Worm (Caenorhabditis elegans): ENCODE results near the gene gpa-1.
A peak's percentile ranks its signal among the peaks of the same experiment; 100 is the strongest.

Gene gpa-1

DNA sequence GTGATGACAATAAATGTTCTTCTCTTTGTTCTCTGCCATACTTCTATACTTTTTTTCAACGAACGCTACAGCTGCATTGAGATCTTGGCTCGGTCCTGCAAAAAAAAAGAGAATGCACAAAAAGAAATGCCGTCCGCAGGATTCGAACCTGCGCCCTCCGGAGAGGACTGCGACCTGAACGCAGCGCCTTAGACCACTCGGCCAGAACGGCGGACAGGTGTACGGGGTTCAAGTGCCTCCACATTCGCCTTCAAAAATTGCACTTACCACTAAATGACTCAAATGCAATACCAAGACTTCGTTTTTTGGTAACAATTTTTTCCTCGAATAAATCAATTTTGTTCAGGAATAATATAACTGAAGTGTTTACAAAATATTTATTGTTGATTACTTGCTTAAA is 2.8 kb downstream of the gpa-1 start:
- TF ChIP-seq ceh-82 (tag; optimal IDR thresholded peaks at IDR 0.05) (no peak), lin-14 (GFP tag; optimal IDR thresholded peaks at IDR 0.05) (peak; percentile 34), lin-35 (GFP tag; optimal IDR thresholded peaks at IDR 0.05) (peak in 1 of 2 experiments; percentile 32), nhr-90 (tag; optimal IDR thresholded peaks at IDR 0.05; ENCODE audit: poor library complexity) (peak; percentile 23), snu-23 (GFP tag; optimal IDR thresholded peaks at IDR 0.05) (peak; percentile 53), nhr-47 (tag; optimal IDR thresholded peaks at IDR 0.05) (peak; percentile 25), lin-39 (tag; optimal IDR thresholded peaks at IDR 0.05) (no peak), swsn-7 (tag; optimal IDR thresholded peaks at IDR 0.05) (peak; percentile 5), nhr-19 (GFP tag; conservative IDR thresholded peaks at IDR 0.05) (peak; percentile 41), C16A3.4 (tag; optimal IDR thresholded peaks at IDR 0.05) (no peak), jun-1 (tag; optimal IDR thresholded peaks at IDR 0.05) (no peak), rnt-1 (tag; optimal IDR thresholded peaks at IDR 0.05) (peak; percentile 61), snpc-4 (tag; optimal IDR thresholded peaks at IDR 0.05) (peak; percentile 93), nhr-71 (tag; optimal IDR thresholded peaks at IDR 0.05) (peak; percentile 44), efl-1 (optimal IDR thresholded peaks at IDR 0.05) (peak in 1 of 2 experiments; percentile 2), efl-1 (GFP tag; optimal IDR thresholded peaks at IDR 0.05 in 1 of 2) (peak in 1 of 2 experiments; percentile 94), lsy-2 (tag; optimal IDR thresholded peaks at IDR 0.05) (peak in 1 of 2 experiments; percentile 8), alr-1 (tag; optimal IDR thresholded peaks at IDR 0.05; ENCODE audit: borderline replicate concordance) (no peak)

DNA sequence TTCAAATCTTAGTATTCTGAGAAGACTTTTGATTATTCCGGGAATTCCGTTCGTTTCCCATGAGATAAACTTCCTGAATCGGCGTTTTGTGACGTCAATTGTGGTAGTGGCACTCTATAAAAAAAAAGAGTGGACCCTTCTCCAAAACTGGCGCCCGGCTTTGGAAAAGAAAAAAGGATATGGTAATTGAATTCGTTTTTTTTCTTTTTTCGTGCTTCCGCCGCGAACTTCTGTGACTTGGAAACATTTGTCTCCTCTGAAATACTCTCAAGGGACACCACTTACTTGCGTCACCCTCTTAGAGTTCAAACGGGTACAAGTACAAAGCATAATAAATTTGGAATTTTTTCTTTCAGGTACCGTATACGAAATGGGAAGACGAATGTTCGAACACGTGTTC is 4.8 kb downstream of the gpa-1 start:
- TF ChIP-seq egl-27 (tag; optimal IDR thresholded peaks at IDR 0.05) = no peak
- TF ChIP-seq nhr-20 (tag; optimal IDR thresholded peaks at IDR 0.05) = no peak
- no peak for TF ChIP-seq pqm-1 (tag; optimal IDR thresholded peaks at IDR 0.05)
- TF ChIP-seq nhr-71 (tag; optimal IDR thresholded peaks at IDR 0.05) = peak; percentile 5
- TF ChIP-seq lin-14 (GFP tag; optimal IDR thresholded peaks at IDR 0.05) = peak; percentile 53
- no peak for TF ChIP-seq hlh-17 (GFP tag; optimal IDR thresholded peaks at IDR 0.05; ENCODE audit: borderline replicate concordance)
- no peak for TF ChIP-seq ama-1 (optimal IDR thresholded peaks at IDR 0.05)
- TF ChIP-seq fos-1 (tag; optimal IDR thresholded peaks at IDR 0.05) = no peak
- TF ChIP-seq C16A3.4 (tag; optimal IDR thresholded peaks at IDR 0.05) = no peak
- TF ChIP-seq mep-1 (tag; optimal IDR thresholded peaks at IDR 0.05) = no peak
- TF ChIP-seq blmp-1 (tag; optimal IDR thresholded peaks at IDR 0.05) = no peak
- TF ChIP-seq ces-1 (GFP tag; optimal IDR thresholded peaks at IDR 0.05) = no peak
- TF ChIP-seq nhr-76 (tag; optimal IDR thresholded peaks at IDR 0.05) = no peak
- peak; percentile 54 for TF ChIP-seq fkh-10 (GFP tag; optimal IDR thresholded peaks at IDR 0.05)
- no peak for TF ChIP-seq sup-37 (GFP tag; optimal IDR thresholded peaks at IDR 0.05)
- no peak for TF ChIP-seq lir-3 (tag; optimal IDR thresholded peaks at IDR 0.05; ENCODE audit: poor library complexity)
- TF ChIP-seq lin-39 (tag; optimal IDR thresholded peaks at IDR 0.05) = no peak
- no peak for TF ChIP-seq lin-13 (GFP tag; optimal IDR thresholded peaks at IDR 0.05)

DNA sequence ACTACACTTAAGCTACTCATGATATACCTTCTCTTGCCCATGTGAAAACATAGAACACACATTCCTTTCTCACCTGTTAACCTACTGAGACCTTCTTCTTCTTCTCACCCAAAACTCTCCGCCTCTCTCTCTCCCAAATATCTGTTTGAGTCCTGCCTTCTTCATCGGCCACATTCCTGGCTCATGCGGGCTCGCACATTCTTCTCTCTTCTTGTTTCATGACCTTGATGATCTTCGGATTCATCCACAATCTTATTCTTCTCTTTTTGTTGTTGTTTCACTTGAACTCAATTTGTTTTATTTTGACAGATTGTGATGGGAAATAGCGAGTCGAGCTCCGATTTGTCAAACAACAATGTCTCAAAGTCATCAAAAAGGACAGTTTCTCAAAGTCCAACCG is 5.6 kb downstream of the gpa-1 start, which contains the start of gene T19C4.5:
Gene T19C4.5 (plus strand): TSS at position 308 of the 400 bp plus-strand sequence.
- TF ChIP-seq lin-15B (tag; optimal IDR thresholded peaks at IDR 0.05) = no peak
- peak; percentile 8 for TF ChIP-seq rnt-1 (tag; optimal IDR thresholded peaks at IDR 0.05)
- no peak for TF ChIP-seq nhr-12 (tag; optimal IDR thresholded peaks at IDR 0.05)
- TF ChIP-seq fkh-10 (GFP tag; optimal IDR thresholded peaks at IDR 0.05) = peak; percentile 11
- no peak for TF ChIP-seq snpc-4 (tag; optimal IDR thresholded peaks at IDR 0.05)
- TF ChIP-seq nhr-90 (tag; optimal IDR thresholded peaks at IDR 0.05; ENCODE audit: poor library complexity) = no peak
- TF ChIP-seq ceh-63 (GFP tag; optimal IDR thresholded peaks at IDR 0.05) = no peak
- TF ChIP-seq fos-1 (tag; optimal IDR thresholded peaks at IDR 0.05) = no peak
- TF ChIP-seq elt-3 (tag; optimal IDR thresholded peaks at IDR 0.05) = no peak
- no peak for TF ChIP-seq elt-2 (tag; optimal IDR thresholded peaks at IDR 0.05)
- TF ChIP-seq efl-1 (optimal IDR thresholded peaks at IDR 0.05) = no peak
- peak in 1 of 2 experiments; percentile 92 for TF ChIP-seq efl-1 (GFP tag; optimal IDR thresholded peaks at IDR 0.05 in 1 of 2)
- TF ChIP-seq lin-14 (GFP tag; optimal IDR thresholded peaks at IDR 0.05) = no peak

Data from whole organism, L1 larva.